Worm (Caenorhabditis elegans) whole organism, L3 larva: ENCODE measurements around the gene ZK813.4.
A peak's percentile ranks its signal among the peaks of the same experiment; 100 is the strongest.

Source experiments
- R02D3.7 ChIP-seq: fragments of 150-350 bp; optimal IDR thresholded peaks from 2 replicates; lab custom pipeline; 2014; ENCODE audit warnings: missing biosample characterization, missing genetic modification characterization
- ZK546.5 ChIP-seq: sonication (generic microtip); optimal IDR thresholded peaks from 2 replicates; lab custom pipeline; 2017; ENCODE audit warnings: missing biosample characterization, missing genetic modification characterization
- aly-2 ChIP-seq: fragments of 150-350 bp; optimal IDR thresholded peaks from 2 replicates; lab custom pipeline; 2014; ENCODE audit warnings: missing biosample characterization, missing genetic modification characterization
- ama-1 ChIP-seq: fragments of 150-350 bp; optimal IDR thresholded peaks from 2 replicates; lab custom pipeline; 2018
- ceh-28 ChIP-seq: fragments of 150-350 bp; optimal IDR thresholded peaks from 2 replicates; lab custom pipeline; 2014; ENCODE audit warnings: missing biosample characterization, missing genetic modification reagents, missing genetic modification characterization
- ceh-82 ChIP-seq: fragments of 150-350 bp; optimal IDR thresholded peaks from 2 replicates; lab custom pipeline; 2014; ENCODE audit warnings: missing biosample characterization, missing genetic modification characterization
- daf-12 ChIP-seq: fragments of 150-350 bp; optimal IDR thresholded peaks from 2 replicates; lab custom pipeline; 2014; ENCODE audit warnings: missing biosample characterization, missing genetic modification reagents, missing genetic modification characterization
- egl-27 ChIP-seq: sonication (generic microtip); optimal IDR thresholded peaks from 4 replicates; lab custom pipeline; 2017; ENCODE audit warnings: missing biosample characterization, missing genetic modification reagents, missing genetic modification characterization
- egl-5 ChIP-seq: fragments of 150-350 bp; optimal IDR thresholded peaks from 2 replicates; lab custom pipeline; 2017; ENCODE audit warnings: missing biosample characterization, missing genetic modification reagents, missing genetic modification characterization, inconsistent platforms
- elt-1 ChIP-seq: fragments of 150-350 bp; optimal IDR thresholded peaks from 2 replicates; lab custom pipeline; 2014; ENCODE audit warnings: missing biosample characterization, missing genetic modification characterization
- elt-2 ChIP-seq: sonication (generic microtip); optimal IDR thresholded peaks from 2 replicates; lab custom pipeline; 2016; ENCODE audit warnings: missing genetic modification reagents, mild to moderate bottlenecking, missing genetic modification characterization, missing compliant biosample characterization
- eor-1 ChIP-seq, 2 experiments: fragments of 150-350 bp; optimal IDR thresholded peaks; 2 replicates each; lab custom pipeline; 2014 to 2018; ENCODE audit warnings: missing biosample characterization in 2 of 2, missing genetic modification characterization in 2 of 2
- fkh-10 ChIP-seq: sonication (generic microtip); optimal IDR thresholded peaks from 2 replicates; lab custom pipeline; 2017; ENCODE audit warnings: missing biosample characterization, missing genetic modification reagents, missing genetic modification characterization
- fkh-2 ChIP-seq: fragments of 150-350 bp; optimal IDR thresholded peaks from 2 replicates; lab custom pipeline; 2014; ENCODE audit warnings: missing biosample characterization, missing genetic modification reagents, missing genetic modification characterization
- jun-1 ChIP-seq: fragments of 150-350 bp; optimal IDR thresholded peaks from 2 replicates; lab custom pipeline; 2014; ENCODE audit warnings: missing biosample characterization, missing genetic modification reagents, missing genetic modification characterization
- lin-15B ChIP-seq: fragments of 150-350 bp; optimal IDR thresholded peaks from 2 replicates; lab custom pipeline; 2014; ENCODE audit warnings: missing biosample characterization, missing genetic modification characterization
- lsy-12 ChIP-seq: sonication (generic microtip); optimal IDR thresholded peaks from 2 replicates; lab custom pipeline; 2016; ENCODE audit warnings: mild to moderate bottlenecking, missing genetic modification characterization, missing compliant biosample characterization
- mdl-1 ChIP-seq: fragments of 150-350 bp; optimal IDR thresholded peaks from 2 replicates; lab custom pipeline; 2014; ENCODE audit warnings: missing biosample characterization, missing genetic modification characterization
- mml-1 ChIP-seq: fragments of 150-350 bp; sonication (generic microtip); optimal IDR thresholded peaks from 3 replicates; lab custom pipeline; 2014; ENCODE audit warnings: missing biosample characterization, missing genetic modification characterization
- nfya-1 ChIP-seq: sonication (generic microtip); optimal IDR thresholded peaks from 2 replicates; lab custom pipeline; 2017; ENCODE audit warnings: missing genetic modification characterization, mild to moderate bottlenecking, missing compliant biosample characterization, antibody characterized with exemption, moderate library complexity; ENCODE audit not compliant: insufficient read depth
- nhr-11 ChIP-seq: fragments of 150-350 bp; optimal IDR thresholded peaks from 2 replicates; lab custom pipeline; 2014; ENCODE audit warnings: missing biosample characterization, missing genetic modification characterization
- nhr-23 ChIP-seq: fragments of 150-350 bp; optimal IDR thresholded peaks from 2 replicates; lab custom pipeline; 2014; ENCODE audit warnings: missing biosample characterization, missing genetic modification reagents, missing genetic modification characterization
- nhr-237 ChIP-seq: fragments of 150-350 bp; optimal IDR thresholded peaks from 2 replicates; lab custom pipeline; 2014; ENCODE audit warnings: missing biosample characterization, missing genetic modification characterization
- nhr-25 ChIP-seq: sonication (generic microtip); optimal IDR thresholded peaks from 2 replicates; lab custom pipeline; 2017; ENCODE audit warnings: missing biosample characterization, missing genetic modification characterization
- nhr-43 ChIP-seq: sonication (generic microtip); optimal IDR thresholded peaks from 2 replicates; lab custom pipeline; 2016; ENCODE audit warnings: mild to moderate bottlenecking, missing genetic modification characterization, missing compliant biosample characterization; ENCODE audit not compliant: poor library complexity, severe bottlenecking
- nhr-67 ChIP-seq: fragments of 150-350 bp; optimal IDR thresholded peaks from 2 replicates; lab custom pipeline; 2014; ENCODE audit warnings: missing biosample characterization, missing genetic modification characterization
- nhr-77 ChIP-seq: fragments of 150-350 bp; optimal IDR thresholded peaks from 2 replicates; lab custom pipeline; 2014; ENCODE audit warnings: missing biosample characterization, missing genetic modification characterization
- pha-4 ChIP-seq: fragments of 150-350 bp; optimal IDR thresholded peaks from 2 replicates; lab custom pipeline; 2014; ENCODE audit warnings: missing biosample characterization, missing genetic modification reagents, missing genetic modification characterization
- pqm-1 ChIP-seq: fragments of 150-350 bp; optimal IDR thresholded peaks from 2 replicates; lab custom pipeline; 2017; ENCODE audit warnings: missing biosample characterization, missing genetic modification characterization, inconsistent platforms
- skn-1 ChIP-seq: fragments of 150-350 bp; optimal IDR thresholded peaks from 2 replicates; lab custom pipeline; 2014; ENCODE audit warnings: missing biosample characterization, missing genetic modification characterization
- snpc-4 ChIP-seq: fragments of 150-350 bp; optimal IDR thresholded peaks from 2 replicates; lab custom pipeline; 2014; ENCODE audit warnings: missing biosample characterization, missing genetic modification characterization
- tbx-2 ChIP-seq: sonication (generic microtip); optimal IDR thresholded peaks from 2 replicates; lab custom pipeline; 2016; ENCODE audit warnings: mild to moderate bottlenecking, missing genetic modification characterization, missing compliant biosample characterization
- unc-62 ChIP-seq: fragments of 150-350 bp; sonication (generic microtip); optimal IDR thresholded peaks from 4 replicates; lab custom pipeline; 2014; ENCODE audit warnings: missing biosample characterization, missing genetic modification reagents, missing genetic modification characterization
- ztf-11 ChIP-seq: fragments of 150-350 bp; optimal IDR thresholded peaks from 2 replicates; lab custom pipeline; 2014; ENCODE audit warnings: missing biosample characterization, missing genetic modification characterization

The ZK813.4 gene

DNA sequence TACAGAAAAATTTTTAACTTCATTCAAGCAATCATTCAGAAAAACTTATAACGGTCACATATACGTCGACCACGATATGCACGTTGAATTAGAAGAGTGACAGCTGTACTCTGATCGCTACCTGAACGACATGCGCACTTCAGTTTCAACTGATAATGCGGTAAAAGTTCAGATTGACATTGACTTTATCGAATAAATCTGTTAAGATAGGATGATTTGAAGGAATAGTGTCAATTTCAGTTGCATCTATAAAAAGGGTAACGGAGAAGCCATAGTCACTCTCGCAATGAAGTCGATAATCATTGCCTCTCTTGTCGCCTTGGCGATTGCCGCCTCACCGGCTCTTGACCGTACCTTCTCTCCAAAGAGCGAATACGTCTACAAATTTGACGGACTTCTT lies 26.7 kb downstream of the ZK813.4 start, which contains the start of gene vit-5:
TSS of gene vit-5 (plus strand) at position 277 of the 400 bp plus-strand sequence.
- TF ChIP-seq nhr-237: no peak
- TF ChIP-seq unc-62 (GFP tag; lab: Kevin White, UChicago): no peak
- TF ChIP-seq ztf-11 (tag; lab: Kevin White, UChicago): no peak
- no peak for TF ChIP-seq lsy-12
- no peak for TF ChIP-seq skn-1
- no peak for TF ChIP-seq ceh-82 (tag; lab: Kevin White, UChicago)

ce11 chrX:3401701-3402100 lies 28.2 kb downstream of the ZK813.4 start, which contains the start of gene C04F6.9:
Gene C04F6.9, plus strand, starts transcription at chrX:3402001.
- TF ChIP-seq mdl-1 (tag; lab: Kevin White, UChicago) (no peak), fkh-2 (no peak), elt-1 (tag; lab: Kevin White, UChicago) (no peak), fkh-10 (no peak), nhr-67 (tag; lab: Kevin White, UChicago) (no peak), snpc-4 (tag; lab: Kevin White, UChicago) (no peak), egl-27 (tag; lab: Kevin White, UChicago) (no peak), pha-4 (tag; lab: Kevin White, UChicago) (no peak), nhr-77 (tag; lab: Kevin White, UChicago) (no peak), eor-1 (tag; optimal IDR thresholded peaks at IDR 0.05; lab: Kevin White, UChicago) (no peak), R02D3.7 (tag; lab: Kevin White, UChicago) (no peak), egl-5 (tag; lab: Kevin White, UChicago) (no peak), nhr-11 (no peak), ceh-82 (tag; lab: Kevin White, UChicago) (no peak), lin-15B (tag; lab: Kevin White, UChicago) (no peak), lsy-12 (no peak), aly-2 (tag; lab: Kevin White, UChicago) (no peak), ZK546.5 (tag; lab: Kevin White, UChicago) (no peak), jun-1 (tag; lab: Kevin White, UChicago) (no peak), mml-1 (tag; lab: Kevin White, UChicago) (no peak)
- TF ChIP-seq, all 47 proteins: peak for 0

- no peak for TF ChIP-seq ceh-28
- no peak for TF ChIP-seq nhr-67 (tag; lab: Kevin White, UChicago)
These were observed 29.5 kb downstream of the ZK813.4 start for ce11 chrX:3400387-3400786.

ce11 chrX:3399917-3400316 lies 30.0 kb downstream of the ZK813.4 start, which contains the start of gene cht-1:
Gene cht-1, minus strand, starts transcription at chrX:3400017.
- TF ChIP-seq ama-1 (lab: Kevin White, UChicago) (no peak), mdl-1 (tag; lab: Kevin White, UChicago) (no peak), pqm-1 (tag; lab: Kevin White, UChicago) (no peak), nhr-25 (tag; lab: Kevin White, UChicago) (no peak), pha-4 (tag; lab: Kevin White, UChicago) (no peak), jun-1 (tag; lab: Kevin White, UChicago) (no peak), elt-2 (no peak), egl-27 (tag; lab: Kevin White, UChicago) (no peak), nhr-43 (tag; lab: Kevin White, UChicago) (no peak), R02D3.7 (tag; lab: Kevin White, UChicago) (no peak), lsy-12 (no peak), daf-12 (tag; lab: Kevin White, UChicago) (no peak), nfya-1 (tag; lab: Kevin White, UChicago) (no peak), elt-1 (tag; lab: Kevin White, UChicago) (no peak), unc-62 (GFP tag; lab: Kevin White, UChicago) (no peak), tbx-2 (no peak), nhr-23 (tag; lab: Kevin White, UChicago) (no peak), snpc-4 (tag; lab: Kevin White, UChicago) (no peak), skn-1 (no peak)

ce11 chrX:3396735-3397134 lies 33.2 kb downstream of the ZK813.4 start:
- TF ChIP-seq tbx-2 (no peak), elt-1 (tag; lab: Kevin White, UChicago) (peak; percentile 75)
